Worm (Caenorhabditis elegans) whole organism, L1 larva: ENCODE results near the gene D1044.6.

Experiments used
- aha-1 ChIP-seq: fragments of 150-350 bp; optimal IDR thresholded peaks from 2 replicates; lab custom pipeline; 2014; ENCODE audit warnings: missing biosample characterization, missing genetic modification characterization
- nhr-28 ChIP-seq: fragments of 150-350 bp; optimal IDR thresholded peaks from 2 replicates; lab custom pipeline; 2014; ENCODE audit warnings: missing biosample characterization, missing genetic modification characterization
- tbx-2 ChIP-seq: sonication (generic microtip); optimal IDR thresholded peaks from 2 replicates; lab custom pipeline; 2016; ENCODE audit warnings: missing genetic modification characterization, missing compliant biosample characterization
- unc-130 ChIP-seq: fragments of 150-350 bp; optimal IDR thresholded peaks from 2 replicates; lab custom pipeline; 2017; ENCODE audit warnings: missing biosample characterization, missing genetic modification characterization, inconsistent platforms
- unc-62 ChIP-seq: fragments of 150-350 bp; optimal IDR thresholded peaks from 2 replicates; lab custom pipeline; 2014; ENCODE audit warnings: missing biosample characterization, missing genetic modification reagents, missing genetic modification characterization

- no peak for TF ChIP-seq nhr-28 (tag; lab: Kevin White, UChicago)
- peak; percentile 55 for TF ChIP-seq tbx-2 (tag; lab: Kevin White, UChicago)
- no peak for TF ChIP-seq unc-62 (GFP tag; lab: Kevin White, UChicago)
- TF ChIP-seq unc-130 (tag; lab: Kevin White, UChicago), result peak; percentile 78
- no peak for TF ChIP-seq aha-1 (tag; lab: Kevin White, UChicago)
These were observed 48.7 kb upstream of the D1044.6 start, which contains the start of the genes ddx-15 and ucr-1 for ce11 chrIII:5591668-5592149.
